Worm (Caenorhabditis elegans) whole organism, early embryonic: ENCODE data around the gene nlp-27.

Experiments
- B0310.2 ChIP-seq: sonication (generic microtip); optimal IDR thresholded peaks from 2 replicates; lab custom pipeline; 2016; ENCODE audit warnings: mild to moderate bottlenecking, missing genetic modification characterization, missing compliant biosample characterization
- aly-1 ChIP-seq: sonication (generic microtip); optimal IDR thresholded peaks from 2 replicates; lab custom pipeline; 2016; ENCODE audit warnings: missing genetic modification characterization, missing compliant biosample characterization
- ama-1 ChIP-seq: fragments of 150-350 bp; optimal IDR thresholded peaks from 2 replicates; lab custom pipeline; 2014
- ceh-13 ChIP-seq: fragments of 200-800 bp; sonication (Bioruptor generic); optimal IDR thresholded peaks from 2 replicates; lab custom pipeline; 2018; ENCODE audit warnings: mild to moderate bottlenecking, missing genetic modification characterization, missing compliant biosample characterization
- ceh-36 ChIP-seq: sonication (generic microtip); optimal IDR thresholded peaks from 2 replicates; lab custom pipeline; 2016; ENCODE audit warnings: missing genetic modification characterization, inconsistent platforms, missing compliant biosample characterization
- flt-1 ChIP-seq: fragments of 200-800 bp; sonication (Bioruptor generic); IDR thresholded peaks from 2 replicates; pipeline ENCODE4 v1.3.6; 2022; ENCODE audit warnings: missing genetic modification characterization, missing compliant biosample characterization
- hmbx-1 ChIP-seq: sonication (generic microtip); optimal IDR thresholded peaks from 2 replicates; lab custom pipeline; 2016; ENCODE audit warnings: mild to moderate bottlenecking, missing genetic modification characterization, missing compliant biosample characterization
- hmg-4 ChIP-seq: fragments of 200-800 bp; sonication (Bioruptor generic); optimal IDR thresholded peaks from 2 replicates; lab custom pipeline; 2018; ENCODE audit warnings: mild to moderate bottlenecking, missing genetic modification characterization, missing compliant biosample characterization
- pes-1 ChIP-seq: fragments of 200-800 bp; sonication (Bioruptor generic); IDR thresholded peaks from 2 replicates; pipeline ENCODE4 v1.3.6; 2022; ENCODE audit warnings: missing genetic modification reagents, missing genetic modification characterization, missing compliant biosample characterization
- sea-1 ChIP-seq: fragments of 200-800 bp; sonication (Bioruptor generic); conservative IDR thresholded peaks from 2 replicates; pipeline ENCODE4 v1.3.6; 2022; ENCODE audit warnings: missing genetic modification characterization, missing compliant biosample characterization
- tbx-37 ChIP-seq: fragments of 200-800 bp; sonication (Bioruptor generic); conservative IDR thresholded peaks from 2 replicates; pipeline ENCODE4 v1.3.6; 2022; ENCODE audit warnings: missing genetic modification reagents, missing genetic modification characterization, missing compliant biosample characterization
- tra-4 ChIP-seq: sonication (generic microtip); optimal IDR thresholded peaks from 2 replicates; lab custom pipeline; 2017; ENCODE audit warnings: missing genetic modification characterization, missing compliant biosample characterization

- TF ChIP-seq hmbx-1 (tag; lab: Kevin White, UChicago) (no peak), ama-1 (no peak), flt-1 (no peak), pes-1 (GFP tag; lab: Robert Waterston, UW) (no peak), sea-1 (GFP tag; lab: Robert Waterston, UW) (no peak), aly-1 (tag; lab: Kevin White, UChicago) (no peak), ceh-13 (GFP tag; lab: Kevin White, UChicago) (no peak), hmg-4 (GFP tag; lab: Kevin White, UChicago) (no peak), ceh-36 (tag; lab: Kevin White, UChicago) (no peak), tbx-37 (GFP tag; lab: Robert Waterston, UW) (no peak), tra-4 (tag; lab: Kevin White, UChicago) (no peak), B0310.2 (tag; lab: Kevin White, UChicago) (no peak)
Observed at ce11 chrV:4024777-4025176, 35.6 kb downstream of the nlp-27 start, which contains the start of gene K09D9.1.
